Worm (Caenorhabditis elegans) whole organism, L2 larva: ENCODE results near the gene his-31.

Experiments used
- R02D3.7 ChIP-seq: fragments of 150-350 bp; optimal IDR thresholded peaks from 2 replicates; lab custom pipeline; 2014; ENCODE audit warnings: missing biosample characterization, missing genetic modification characterization
- Y55F3AM.14 ChIP-seq: fragments of 200-800 bp; sonication (Bioruptor generic); optimal IDR thresholded peaks from 2 replicates; lab custom pipeline; 2018; ENCODE audit warnings: mild to moderate bottlenecking, missing genetic modification characterization, missing compliant biosample characterization
- alr-1 ChIP-seq: fragments of 150-350 bp; optimal IDR thresholded peaks from 2 replicates; lab custom pipeline; 2014; ENCODE audit warnings: missing biosample characterization, missing genetic modification characterization
- ama-1 ChIP-seq: fragments of 150-350 bp; optimal IDR thresholded peaks from 2 replicates; lab custom pipeline; 2018; ENCODE audit warnings: inconsistent platforms
- ceh-16 ChIP-seq: fragments of 150-350 bp; optimal IDR thresholded peaks from 2 replicates; lab custom pipeline; 2014; ENCODE audit warnings: missing biosample characterization, missing genetic modification characterization
- egl-27 ChIP-seq: sonication (generic microtip); optimal IDR thresholded peaks from 3 replicates; lab custom pipeline; 2017; ENCODE audit warnings: missing biosample characterization, missing genetic modification reagents, missing genetic modification characterization
- elt-1 ChIP-seq: fragments of 150-350 bp; optimal IDR thresholded peaks from 2 replicates; lab custom pipeline; 2014; ENCODE audit warnings: missing biosample characterization, missing genetic modification characterization
- gmeb-1 ChIP-seq: fragments of 150-350 bp; optimal IDR thresholded peaks from 2 replicates; lab custom pipeline; 2014; ENCODE audit warnings: missing biosample characterization, missing genetic modification characterization
- lin-13 ChIP-seq: fragments of 150-350 bp; optimal IDR thresholded peaks from 2 replicates; lab custom pipeline; 2014; ENCODE audit warnings: missing biosample characterization, missing genetic modification reagents, missing genetic modification characterization
- lin-39 ChIP-seq: fragments of 150-350 bp; optimal IDR thresholded peaks from 2 replicates; lab custom pipeline; 2014; ENCODE audit warnings: missing biosample characterization, missing genetic modification reagents, missing genetic modification characterization
- mbf-1 ChIP-seq: sonication (generic microtip); optimal IDR thresholded peaks from 2 replicates; lab custom pipeline; 2017; ENCODE audit warnings: missing biosample characterization, missing genetic modification characterization
- nhr-11 ChIP-seq: fragments of 150-350 bp; optimal IDR thresholded peaks from 2 replicates; lab custom pipeline; 2014; ENCODE audit warnings: missing biosample characterization, missing genetic modification characterization
- nhr-12 ChIP-seq: fragments of 150-350 bp; optimal IDR thresholded peaks from 2 replicates; lab custom pipeline; 2014; ENCODE audit warnings: missing biosample characterization, missing genetic modification characterization
- nhr-21 ChIP-seq: fragments of 150-350 bp; optimal IDR thresholded peaks from 2 replicates; lab custom pipeline; 2014; ENCODE audit warnings: missing biosample characterization, missing genetic modification characterization
- nhr-23 ChIP-seq: fragments of 150-350 bp; optimal IDR thresholded peaks from 2 replicates; lab custom pipeline; 2014; ENCODE audit warnings: missing biosample characterization, missing genetic modification reagents, missing genetic modification characterization
- nhr-237 ChIP-seq: fragments of 150-350 bp; optimal IDR thresholded peaks from 2 replicates; lab custom pipeline; 2014; ENCODE audit warnings: missing biosample characterization, missing genetic modification characterization
- nhr-77 ChIP-seq: fragments of 150-350 bp; optimal IDR thresholded peaks from 2 replicates; lab custom pipeline; 2014; ENCODE audit warnings: missing biosample characterization, missing genetic modification characterization
- sem-4 ChIP-seq: fragments of 150-350 bp; optimal IDR thresholded peaks from 2 replicates; lab custom pipeline; 2014; ENCODE audit warnings: missing biosample characterization, missing genetic modification reagents, missing genetic modification characterization
- sma-3 ChIP-seq: sonication (generic microtip); optimal IDR thresholded peaks from 2 replicates; lab custom pipeline; 2016; ENCODE audit warnings: missing genetic modification reagents, missing genetic modification characterization, missing compliant biosample characterization
- sma-9 ChIP-seq, 2 experiments: fragments of 150-350 bp in 1 of 2; sonication (generic microtip) in 1 of 2; optimal IDR thresholded peaks; 2 replicates each; lab custom pipeline; 2014 to 2016; ENCODE audit warnings: missing genetic modification characterization in 2 of 2, mild to moderate bottlenecking in 1 of 2, missing biosample characterization in 1 of 2, missing compliant biosample characterization in 1 of 2, missing genetic modification reagents in 1 of 2, moderate library complexity in 1 of 2
- unc-55 ChIP-seq: fragments of 150-350 bp; sonication (generic microtip); optimal IDR thresholded peaks from 3 replicates; lab custom pipeline; 2014; ENCODE audit warnings: missing biosample characterization, missing genetic modification reagents, missing genetic modification characterization
- zag-1 ChIP-seq: fragments of 150-350 bp; optimal IDR thresholded peaks from 2 replicates; lab custom pipeline; 2014; ENCODE audit warnings: missing biosample characterization, missing genetic modification characterization

his-31 gene

DNA sequence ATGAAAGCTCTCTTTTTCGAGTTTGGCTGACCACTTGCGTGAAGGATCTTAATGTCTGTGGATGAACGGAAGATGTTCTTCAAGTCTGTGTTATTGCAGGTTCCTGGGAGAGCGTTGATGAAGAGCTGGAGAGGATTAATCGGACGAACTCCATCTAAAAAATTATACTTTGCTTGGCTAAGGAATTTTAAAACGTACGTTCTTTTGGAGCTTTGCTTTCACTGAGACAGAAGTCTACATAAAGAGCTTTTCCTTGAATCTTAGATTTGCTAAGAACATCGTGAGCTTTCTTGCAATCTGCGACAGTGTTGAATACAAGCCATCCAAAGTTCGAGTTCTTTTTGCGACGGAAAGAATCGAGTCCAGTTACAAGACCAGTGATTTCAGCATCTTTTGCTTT is 46.5 kb downstream of the his-31 start:
- TF ChIP-seq mbf-1 (tag; lab: Kevin White, UChicago) (no peak), nhr-23 (tag; lab: Kevin White, UChicago) (no peak), lin-39 (no peak), elt-1 (tag; lab: Kevin White, UChicago) (no peak)

DNA sequence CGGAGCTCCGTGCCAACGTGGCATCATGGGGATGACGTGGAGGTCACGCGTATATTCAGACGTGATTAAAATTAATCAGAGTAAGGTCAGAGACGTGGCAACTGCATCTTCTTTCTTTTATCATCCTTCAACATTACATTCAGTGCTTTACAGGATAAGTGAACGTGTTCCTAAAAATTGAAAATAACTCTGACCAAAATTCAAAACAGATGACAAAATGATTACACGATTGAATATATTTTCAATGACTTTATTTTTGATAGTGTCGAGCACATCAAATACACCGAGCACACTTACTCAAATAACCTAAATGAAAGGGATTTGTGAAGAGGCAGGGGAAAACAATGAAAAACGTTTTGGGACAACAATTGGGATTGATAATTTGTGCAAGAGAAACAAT is 47.4 kb downstream of the his-31 start, which contains the start of gene K07H8.9:
Gene K07H8.9, minus strand, starts transcription at position 125 of the 400 bp plus-strand sequence.
- TF ChIP-seq nhr-12 (no peak), zag-1 (tag; lab: Kevin White, UChicago) (no peak), unc-55 (GFP tag; lab: Kevin White, UChicago) (no peak), nhr-21 (no peak), nhr-237 (tag; lab: Kevin White, UChicago) (no peak), nhr-77 (tag; lab: Kevin White, UChicago) (no peak), sma-3 (GFP tag; lab: Kevin White, UChicago) (no peak), R02D3.7 (tag; lab: Kevin White, UChicago) (no peak), ceh-16 (tag; lab: Kevin White, UChicago) (no peak), alr-1 (tag; lab: Kevin White, UChicago) (no peak), Y55F3AM.14 (GFP tag; lab: Kevin White, UChicago) (no peak), gmeb-1 (tag; lab: Kevin White, UChicago) (no peak), ama-1 (lab: Kevin White, UChicago) (no peak), lin-13 (GFP tag; lab: Kevin White, UChicago) (no peak), sma-9 (GFP tag; optimal IDR thresholded peaks at IDR 0.05; lab: Kevin White, UChicago) (no peak), sma-9 (tag; optimal IDR thresholded peaks at IDR 0.05; lab: Kevin White, UChicago) (no peak), sem-4 (tag; lab: Kevin White, UChicago) (no peak), nhr-11 (tag; lab: Kevin White, UChicago) (no peak), mbf-1 (tag; lab: Kevin White, UChicago) (no peak), egl-27 (tag; lab: Kevin White, UChicago) (no peak)
